Fruit fly (Drosophila melanogaster) whole organism, wandering third instar larva: ENCODE measurements around the gene wac.
A peak's percentile ranks its signal among the peaks of the same experiment; 100 is the strongest.

Experiments used
- Abd-B ChIP-seq: fragments of >200 bp; optimal IDR thresholded peaks from 2 replicates; lab custom pipeline; 2017; ENCODE audit warnings: missing biosample characterization, missing genetic modification characterization
- CG32264 ChIP-seq: fragments of 200-800 bp; sonication (Bioruptor generic); optimal IDR thresholded peaks from 2 replicates; lab custom pipeline; 2016; ENCODE audit warnings: missing biosample characterization, missing genetic modification characterization
- CG9705 ChIP-seq: fragments of 200-800 bp; sonication (Bioruptor generic); optimal IDR thresholded peaks from 2 replicates; lab custom pipeline; 2018; ENCODE audit warnings: missing biosample characterization, mild to moderate bottlenecking, missing genetic modification characterization
- CrebA ChIP-seq: fragments of 200-800 bp; sonication (Bioruptor generic); optimal IDR thresholded peaks from 2 replicates; lab custom pipeline; 2016; ENCODE audit warnings: missing biosample characterization, mild to moderate bottlenecking, missing genetic modification characterization, borderline replicate concordance
- Dfd ChIP-seq: fragments of >200 bp; optimal IDR thresholded peaks from 2 replicates; lab custom pipeline; 2017; ENCODE audit warnings: missing biosample characterization, missing genetic modification characterization
- Dif ChIP-seq: fragments of 200-275, 200-300 bp; sonication (Bioruptor generic); optimal IDR thresholded peaks from 2 replicates; lab custom pipeline; 2018; ENCODE audit warnings: missing biosample characterization, missing genetic modification characterization; ENCODE audit not compliant: partially characterized antibody
- GATAd ChIP-seq: sonication (Bioruptor generic); optimal IDR thresholded peaks from 2 replicates; lab custom pipeline; 2016; ENCODE audit warnings: missing biosample characterization, missing genetic modification characterization
- HLH106 ChIP-seq: fragments of 200-800 bp; optimal IDR thresholded peaks from 3 replicates; lab custom pipeline; 2019; ENCODE audit warnings: missing biosample characterization, mild to moderate bottlenecking, missing genetic modification characterization, moderate library complexity
- Hnf4 ChIP-seq: fragments of 200-800 bp; sonication (Bioruptor generic); optimal IDR thresholded peaks from 2 replicates; lab custom pipeline; 2016; ENCODE audit warnings: missing biosample characterization, mild to moderate bottlenecking, missing genetic modification characterization
- Hr78 ChIP-seq: fragments of >200 bp; optimal IDR thresholded peaks from 2 replicates; lab custom pipeline; 2017; ENCODE audit warnings: missing biosample characterization, missing genetic modification characterization
- Hr83 ChIP-seq: fragments of 200-300 bp; sonication (Bioruptor generic); optimal IDR thresholded peaks from 2 replicates; lab custom pipeline; 2016; ENCODE audit warnings: missing biosample characterization, mild to moderate bottlenecking, missing genetic modification characterization, moderate library complexity; ENCODE audit not compliant: poor library complexity, severe bottlenecking
- Jra ChIP-seq: sonication (Bioruptor generic); optimal IDR thresholded peaks from 2 replicates; lab custom pipeline; 2016; ENCODE audit warnings: missing biosample characterization, missing genetic modification characterization
- Mio ChIP-seq: sonication (Bioruptor generic); optimal IDR thresholded peaks from 2 replicates; lab custom pipeline; 2016; ENCODE audit warnings: missing biosample characterization, missing genetic modification characterization
- Myc ChIP-seq: fragments of >200 bp; optimal IDR thresholded peaks from 2 replicates; lab custom pipeline; 2017
- N ChIP-seq: fragments of >200 bp; optimal IDR thresholded peaks from 2 replicates; lab custom pipeline; 2018; ENCODE audit warnings: missing biosample characterization, missing external identifiers, missing genetic modification characterization
- OdsH ChIP-seq: fragments of 200-800 bp; sonication (Bioruptor generic); optimal IDR thresholded peaks from 2 replicates; lab custom pipeline; 2016; ENCODE audit warnings: missing biosample characterization, mild to moderate bottlenecking, missing genetic modification characterization
- Rel ChIP-seq, 2 experiments: fragments of 200-800 bp; sonication (Bioruptor generic) in 1 of 2; optimal IDR thresholded peaks; 2 replicates in 1 of 2; 3 replicates in 1 of 2; lab custom pipeline; 2016 to 2019; ENCODE audit warnings: mild to moderate bottlenecking in 2 of 2, missing biosample characterization in 2 of 2, missing genetic modification characterization in 2 of 2, moderate library complexity in 1 of 2
- Sp1 ChIP-seq: fragments of 200-800 bp; sonication (Bioruptor generic); optimal IDR thresholded peaks from 3 replicates; lab custom pipeline; 2019; ENCODE audit warnings: missing biosample characterization, mild to moderate bottlenecking, missing genetic modification characterization, moderate library complexity
- Vsx2 ChIP-seq: fragments of 200-300, 225-300 bp; sonication (Bioruptor generic); optimal IDR thresholded peaks from 2 replicates; lab custom pipeline; 2018; ENCODE audit warnings: missing biosample characterization, missing genetic modification characterization; ENCODE audit not compliant: partially characterized antibody
- br ChIP-seq: fragments of 200-800 bp; sonication (Bioruptor generic); optimal IDR thresholded peaks from 2 replicates; lab custom pipeline; 2016; ENCODE audit warnings: missing biosample characterization, missing genetic modification characterization
- brk ChIP-seq: fragments of 200-800 bp; sonication (Bioruptor generic); optimal IDR thresholded peaks from 2 replicates; lab custom pipeline; 2016; ENCODE audit warnings: missing biosample characterization, mild to moderate bottlenecking, missing genetic modification characterization
- dl ChIP-seq, 2 experiments: fragments of 175-275, 200-275 bp in 1 of 2; fragments of 200-275 bp in 1 of 2; sonication (Bioruptor generic); optimal IDR thresholded peaks; lab custom pipeline; 2018; ENCODE audit warnings: mild to moderate bottlenecking in 2 of 2, missing biosample characterization in 2 of 2, missing genetic modification characterization in 2 of 2, moderate library complexity in 2 of 2; ENCODE audit not compliant: partially characterized antibody in 2 of 2, insufficient read depth in 1 of 2
- dmrt93B ChIP-seq: fragments of 200-800 bp; sonication (Bioruptor generic); optimal IDR thresholded peaks from 2 replicates; lab custom pipeline; 2018; ENCODE audit warnings: missing biosample characterization, mild to moderate bottlenecking, missing genetic modification characterization
- dsf ChIP-seq: sonication (Bioruptor generic); optimal IDR thresholded peaks from 2 replicates; lab custom pipeline; 2016; ENCODE audit warnings: missing biosample characterization, missing genetic modification characterization, borderline replicate concordance
- ey ChIP-seq: fragments of 200-800 bp; sonication (Bioruptor generic); optimal IDR thresholded peaks from 2 replicates; lab custom pipeline; 2016; ENCODE audit warnings: missing biosample characterization, missing genetic modification characterization
- foxo ChIP-seq, 2 experiments: fragments of 200-800 bp; sonication (Bioruptor generic); optimal IDR thresholded peaks; 2 replicates in 1 of 2; 3 replicates in 1 of 2; lab custom pipeline; 2016 to 2017; ENCODE audit warnings: missing biosample characterization in 2 of 2, missing genetic modification characterization in 2 of 2
- fru ChIP-seq: fragments of 200-800 bp; sonication (Bioruptor generic); optimal IDR thresholded peaks from 3 replicates; lab custom pipeline; 2016; ENCODE audit warnings: missing biosample characterization, mild to moderate bottlenecking, missing genetic modification characterization
- h ChIP-seq: fragments of 200-800 bp; sonication (Bioruptor generic); optimal IDR thresholded peaks from 3 replicates; lab custom pipeline; 2016; ENCODE audit warnings: missing biosample characterization, mild to moderate bottlenecking, missing genetic modification characterization
- jim ChIP-seq: fragments of 175-275, 200-325 bp; sonication (Bioruptor generic); optimal IDR thresholded peaks from 2 replicates; lab custom pipeline; 2016; ENCODE audit warnings: missing biosample characterization, mild to moderate bottlenecking, missing genetic modification characterization
- lola ChIP-seq: fragments of >200 bp; optimal IDR thresholded peaks from 2 replicates; lab custom pipeline; 2017; ENCODE audit warnings: missing biosample characterization, missing genetic modification characterization
- pan ChIP-seq: fragments of >200 bp; optimal IDR thresholded peaks from 2 replicates; lab custom pipeline; 2017
- psq ChIP-seq: fragments of 200-800 bp; sonication (Bioruptor generic); optimal IDR thresholded peaks from 3 replicates; lab custom pipeline; 2017; ENCODE audit warnings: missing biosample characterization, mild to moderate bottlenecking, missing genetic modification characterization, moderate library complexity
- rgr ChIP-seq: fragments of 200-800 bp; sonication (Bioruptor generic); optimal IDR thresholded peaks from 3 replicates; lab custom pipeline; 2016; ENCODE audit warnings: missing biosample characterization, mild to moderate bottlenecking, missing genetic modification characterization
- sage ChIP-seq: fragments of 200-800 bp; sonication (Bioruptor generic); optimal IDR thresholded peaks from 2 replicates; lab custom pipeline; 2016; ENCODE audit warnings: missing biosample characterization, mild to moderate bottlenecking, missing genetic modification characterization
- sv ChIP-seq: fragments of 200-800 bp; sonication (Bioruptor generic); optimal IDR thresholded peaks from 3 replicates; lab custom pipeline; 2016; ENCODE audit warnings: missing biosample characterization, missing genetic modification characterization
- tai ChIP-seq: sonication (Bioruptor generic); optimal IDR thresholded peaks from 2 replicates; lab custom pipeline; 2016; ENCODE audit warnings: missing biosample characterization, missing genetic modification characterization
- usp ChIP-seq: fragments of >200 bp; optimal IDR thresholded peaks from 2 replicates; lab custom pipeline; 2017; ENCODE audit warnings: missing biosample characterization, missing genetic modification characterization
- woc ChIP-seq: sonication (Bioruptor generic); optimal IDR thresholded peaks from 2 replicates; lab custom pipeline; 2016; ENCODE audit warnings: missing biosample characterization, mild to moderate bottlenecking, missing genetic modification characterization

Gene wac

DNA sequence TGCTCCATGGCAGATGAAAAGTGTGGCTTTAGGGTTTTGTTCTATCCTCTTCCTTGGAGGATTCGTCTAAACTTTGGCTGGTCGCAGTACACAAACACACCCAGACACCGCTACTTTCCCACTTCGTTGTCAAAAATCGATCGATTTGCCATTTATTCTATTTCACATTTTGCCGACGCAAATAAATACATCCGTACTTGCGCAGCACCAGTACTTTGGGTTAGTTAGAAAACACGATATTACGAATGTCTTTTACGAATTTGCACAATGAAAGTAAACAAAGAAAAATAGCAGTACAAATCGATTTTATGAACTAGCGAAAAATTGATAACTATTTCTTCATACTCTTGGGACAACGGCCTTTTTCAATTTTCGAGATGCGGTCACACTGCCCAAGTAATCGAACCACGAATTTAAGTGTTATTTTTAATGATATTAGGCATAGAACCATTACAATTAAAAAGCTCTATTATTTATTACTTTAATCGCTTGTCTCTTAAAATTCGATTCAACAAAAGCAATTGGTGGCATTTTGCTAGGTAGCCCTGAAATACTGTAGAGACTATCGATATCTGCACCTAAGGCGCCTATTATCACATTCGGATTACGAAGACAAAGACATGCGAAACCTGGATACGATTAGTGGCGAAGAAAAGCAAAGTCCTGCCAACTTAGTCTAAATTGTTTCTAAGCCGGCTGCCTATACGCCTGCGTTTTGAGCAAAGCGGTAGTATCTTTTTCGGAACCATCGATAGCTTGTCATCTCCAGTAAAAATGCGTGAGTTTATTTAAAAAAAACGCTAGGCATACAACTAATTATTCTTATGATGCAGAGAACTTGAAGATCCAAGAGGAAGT is at the start of gene wac, which contains the start of gene DIP2:
TSS of gene wac (plus strand) at position 559 of the 858 bp plus-strand sequence.
TSS of gene DIP2 (minus strand) at position 337 of the 858 bp plus-strand sequence.
- TF ChIP-seq fru (GFP tag; lab: Kevin White, UChicago), result no peak
- no peak for TF ChIP-seq dmrt93B (GFP tag; lab: Kevin White, UChicago)
- TF ChIP-seq brk (GFP tag; lab: Kevin White, UChicago), result peak; percentile 87
- TF ChIP-seq CG9705 (GFP tag; lab: Kevin White, UChicago), result peak; percentile 11
- no peak for TF ChIP-seq Hr78 (GFP tag; lab: Kevin White, UChicago)
- peak; percentile 79 for TF ChIP-seq br (GFP tag; lab: Kevin White, UChicago)
- no peak for TF ChIP-seq dl (GFP tag; optimal IDR thresholded peaks at IDR 0.05; lab: Kevin White, UChicago; ENCODE audit: insufficient read depth in 1 of 2, partially characterized antibody in 2 of 2)
- no peak for TF ChIP-seq Myc (lab: Kevin White, UChicago)
- TF ChIP-seq Vsx2 (GFP tag; lab: Kevin White, UChicago), result no peak
- TF ChIP-seq dsf (GFP tag; lab: Kevin White, UChicago), result peak; percentile 65
- peak; percentile 58 for TF ChIP-seq OdsH (GFP tag; lab: Kevin White, UChicago)
- TF ChIP-seq h, result no peak
- TF ChIP-seq Dfd (GFP tag; lab: Kevin White, UChicago), result no peak
- TF ChIP-seq GATAd, result no peak
- no peak for TF ChIP-seq Mio (GFP tag; lab: Kevin White, UChicago)
- TF ChIP-seq woc (GFP tag; lab: Kevin White, UChicago), result no peak
- TF ChIP-seq CrebA, result no peak
- TF ChIP-seq CG32264 (GFP tag; lab: Kevin White, UChicago), result peak; percentile 32
- TF ChIP-seq psq (GFP tag; lab: Kevin White, UChicago), result peak; percentile 71
- TF ChIP-seq Hnf4, result peak; percentile 90
- TF ChIP-seq sv (GFP tag; lab: Kevin White, UChicago), result peak; percentile 74
- peak; percentile 84 for TF ChIP-seq ey
- TF ChIP-seq rgr (GFP tag; lab: Kevin White, UChicago), result peak; percentile 81
- TF ChIP-seq pan (lab: Kevin White, UChicago), result no peak
- TF ChIP-seq Hr83 (GFP tag; lab: Kevin White, UChicago), result peak; percentile 97
- TF ChIP-seq Abd-B, result no peak
- TF ChIP-seq sage (GFP tag; lab: Kevin White, UChicago), result no peak
- no peak for TF ChIP-seq lola (GFP tag; lab: Kevin White, UChicago)
- peak in 1 of 2 experiments; percentile 88 for TF ChIP-seq foxo (GFP tag; optimal IDR thresholded peaks at IDR 0.05; lab: Kevin White, UChicago)
- TF ChIP-seq usp (GFP tag; lab: Kevin White, UChicago), result no peak
- TF ChIP-seq Sp1 (GFP tag; lab: Kevin White, UChicago), result no peak
- TF ChIP-seq Dif (GFP tag; lab: Kevin White, UChicago), result no peak
- peak; percentile 71 for TF ChIP-seq jim (GFP tag; lab: Kevin White, UChicago)
- peak; percentile 95 for TF ChIP-seq tai (GFP tag; lab: Kevin White, UChicago)
- TF ChIP-seq Rel (GFP tag; optimal IDR thresholded peaks at IDR 0.05; lab: Kevin White, UChicago), result no peak
- no peak for TF ChIP-seq Rel (tag; optimal IDR thresholded peaks at IDR 0.05; lab: Kevin White, UChicago)
- peak; percentile 85 for TF ChIP-seq Jra (GFP tag; lab: Kevin White, UChicago)
- no peak for TF ChIP-seq HLH106 (tag; lab: Kevin White, UChicago)
- no peak for TF ChIP-seq N (GFP tag; lab: Kevin White, UChicago)

DNA sequence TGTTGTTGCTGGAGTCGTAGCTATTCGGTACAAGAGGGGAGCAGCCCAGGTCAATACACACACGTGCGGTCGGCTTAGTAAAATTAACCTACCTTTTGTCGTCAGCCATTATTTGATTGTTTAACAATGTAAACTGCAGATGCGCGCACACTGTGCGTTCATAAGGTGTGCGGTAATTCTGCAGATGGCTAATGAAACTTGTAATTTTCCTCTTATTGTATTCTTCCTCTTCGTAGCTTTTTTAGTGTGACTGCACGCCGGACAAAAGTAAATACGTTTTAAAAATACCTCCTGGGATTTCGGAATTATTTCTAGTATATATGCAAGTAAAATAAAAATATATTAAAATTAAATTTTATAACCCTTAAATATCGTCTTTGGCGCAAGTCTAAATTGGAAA is 46.8 kb upstream of the wac start, which contains the start of gene Prp4k:
TSS of gene Prp4k (minus strand) at position 258 of the 400 bp plus-strand sequence.
- TF ChIP-seq GATAd (no peak), Dfd (GFP tag; lab: Kevin White, UChicago) (no peak), psq (GFP tag; lab: Kevin White, UChicago) (peak; percentile 21), Rel (GFP tag; optimal IDR thresholded peaks at IDR 0.05; lab: Kevin White, UChicago) (no peak), Rel (tag; optimal IDR thresholded peaks at IDR 0.05; lab: Kevin White, UChicago) (peak; percentile 30), woc (GFP tag; lab: Kevin White, UChicago) (no peak)
